Fruit fly (Drosophila melanogaster): ENCODE results near the gene PDCD-5.

Gene PDCD-5

DNA sequence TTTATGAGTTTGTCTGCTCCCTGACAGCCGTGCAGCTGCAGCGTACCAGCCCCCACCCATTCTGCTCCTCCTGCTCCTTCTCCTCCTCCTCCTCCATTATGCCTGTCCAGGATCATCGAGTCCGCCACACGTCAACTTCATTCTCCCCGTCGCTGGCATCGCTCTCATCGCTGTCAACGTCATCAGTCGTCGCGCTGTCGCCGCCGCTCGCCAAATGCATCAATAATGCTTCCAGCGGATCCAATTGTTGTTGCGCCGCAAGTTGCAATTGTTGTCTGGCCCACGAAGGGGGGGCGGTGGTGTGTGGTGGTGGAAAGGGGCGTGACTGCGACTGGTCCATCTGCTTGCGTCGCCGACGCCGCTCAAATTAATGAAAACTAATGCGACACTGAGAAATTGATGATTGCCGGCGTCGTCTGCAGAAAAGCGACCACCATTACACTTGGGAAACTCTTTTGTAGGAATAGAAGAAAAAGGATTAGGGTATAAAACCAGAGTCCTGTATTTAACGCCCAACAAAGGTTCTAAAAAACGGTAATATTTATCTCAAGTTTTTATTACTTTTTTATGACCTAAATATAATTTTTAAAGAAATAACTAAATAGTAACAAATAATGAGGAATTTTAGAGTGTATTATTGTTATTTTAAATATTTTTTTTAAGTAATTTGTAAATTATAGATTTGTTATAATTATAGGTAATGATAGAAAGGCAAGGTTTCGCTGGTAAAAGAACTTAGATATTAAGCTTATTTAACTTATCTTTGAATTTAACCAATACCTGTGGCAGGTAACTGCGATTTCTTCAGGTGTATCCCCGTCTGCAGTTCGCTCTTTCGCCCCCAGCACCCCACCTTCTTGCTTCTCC is 42.5 kb downstream of the PDCD-5 start:
- TF ChIP-seq h (optimal IDR thresholded peaks at IDR 0.05) (no peak), psq (optimal IDR thresholded peaks at IDR 0.05) (no peak), insv (optimal IDR thresholded peaks at IDR 0.05) (no peak), ttk (optimal IDR thresholded peaks at IDR 0.05) (no peak), Sin3A (optimal IDR thresholded peaks at IDR 0.05) (no peak), Myc (optimal IDR thresholded peaks at IDR 0.05) (no peak)

DNA sequence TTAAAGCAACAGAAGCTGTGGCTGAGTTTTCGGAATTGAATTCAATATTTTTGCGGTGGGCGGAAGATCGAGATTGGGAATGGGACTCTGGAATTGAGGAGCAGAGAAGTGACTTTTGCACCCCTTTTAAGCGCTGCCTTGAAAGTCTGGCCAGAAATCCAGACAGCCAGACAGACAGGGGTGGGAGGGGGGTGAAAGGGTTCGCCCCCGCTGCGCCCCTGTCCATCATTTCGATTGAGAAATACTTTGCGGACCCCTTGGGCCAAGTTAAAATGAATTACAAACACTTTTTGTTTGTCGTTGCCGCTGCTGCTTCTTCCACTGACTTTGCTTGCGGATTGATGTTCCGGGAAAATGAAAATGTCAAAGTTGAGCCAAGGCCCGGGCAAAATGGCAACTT is 48.3 kb downstream of the PDCD-5 start:
- TF ChIP-seq ttk (optimal IDR thresholded peaks at IDR 0.05) (no peak), psq (optimal IDR thresholded peaks at IDR 0.05) (no peak), insv (optimal IDR thresholded peaks at IDR 0.05) (no peak)

DNA sequence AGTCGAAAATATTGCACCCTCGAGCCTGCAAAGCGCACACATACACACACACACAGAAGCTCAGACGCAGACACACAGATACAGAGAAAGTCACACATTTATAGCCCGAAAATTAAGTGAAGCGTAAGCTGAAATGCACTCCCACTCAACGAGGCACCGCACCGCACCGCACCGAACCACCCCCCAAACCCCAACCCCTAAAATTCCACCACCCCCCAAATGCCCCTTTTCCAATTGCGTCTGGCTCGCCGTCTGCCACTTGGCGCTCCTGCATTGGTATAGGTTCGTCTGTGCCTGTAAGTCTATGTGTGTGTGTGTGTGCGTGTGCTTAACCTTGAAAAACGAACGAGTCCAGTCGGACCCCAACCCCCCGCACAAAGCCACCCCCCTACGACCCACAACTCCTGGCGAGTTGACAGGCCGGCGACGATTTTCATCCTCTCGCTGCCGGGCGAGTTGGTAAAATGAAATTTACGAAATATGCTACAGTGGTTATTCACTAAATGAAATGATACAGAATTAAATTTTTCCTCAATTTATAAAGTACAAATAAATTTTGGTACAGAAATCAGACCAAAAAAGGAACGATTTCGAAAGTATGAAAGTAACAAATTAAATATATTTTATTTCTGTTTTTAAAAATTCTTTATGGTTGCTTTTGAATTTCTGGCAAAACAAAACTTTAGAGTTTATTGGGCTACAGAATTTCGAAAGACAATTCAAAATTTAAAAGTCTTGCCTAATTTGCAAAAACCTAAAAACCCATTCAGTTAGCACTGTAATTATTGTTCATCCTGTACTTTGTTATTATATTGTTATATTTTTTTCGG is 49.0 kb downstream of the PDCD-5 start:
- no peak for TF ChIP-seq psq (optimal IDR thresholded peaks at IDR 0.05)
- TF ChIP-seq h (optimal IDR thresholded peaks at IDR 0.05): no peak
- no peak for TF ChIP-seq insv (optimal IDR thresholded peaks at IDR 0.05)
- TF ChIP-seq Myc (optimal IDR thresholded peaks at IDR 0.05): no peak
- no peak for TF ChIP-seq Sin3A (optimal IDR thresholded peaks at IDR 0.05)
- TF ChIP-seq ttk (optimal IDR thresholded peaks at IDR 0.05): no peak

DNA sequence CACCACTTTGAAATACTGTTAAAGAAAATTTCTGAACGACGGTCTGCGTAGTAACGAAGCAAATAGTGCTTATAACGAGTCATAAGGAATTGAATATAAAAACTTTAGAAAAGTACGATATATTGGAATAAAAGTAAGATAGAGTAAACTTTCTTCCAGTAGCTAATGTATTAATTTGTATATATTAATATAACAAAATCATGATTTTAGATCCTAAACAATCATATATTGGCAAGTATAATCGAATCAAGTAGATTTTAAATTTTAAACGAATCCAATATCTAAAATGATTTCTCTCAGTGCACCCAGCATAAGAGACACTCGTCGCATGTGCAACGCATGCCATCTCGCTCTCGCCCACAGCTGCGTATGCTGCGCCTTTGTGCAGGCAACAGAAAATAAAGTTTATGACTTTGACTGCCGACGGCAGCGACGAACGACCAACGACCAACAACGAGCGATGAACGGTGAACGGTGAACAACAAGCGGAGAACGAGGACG is 50.5 kb downstream of the PDCD-5 start:
- TF ChIP-seq insv (optimal IDR thresholded peaks at IDR 0.05): no peak
- no peak for TF ChIP-seq Sin3A (optimal IDR thresholded peaks at IDR 0.05)

Measured in Kc167 (cell line).